Worm (Caenorhabditis elegans) whole organism, L2 larva: Measurements from ENCODE around the gene F38H4.6.

Source experiments
- crh-2 ChIP-seq: sonication (generic microtip); optimal IDR thresholded peaks from 2 replicates; lab custom pipeline; 2017; ENCODE audit warnings: missing biosample characterization, missing genetic modification characterization
- fos-1 ChIP-seq: fragments of 150-350 bp; optimal IDR thresholded peaks from 2 replicates; lab custom pipeline; 2014; ENCODE audit warnings: missing biosample characterization, missing genetic modification characterization
- lin-13 ChIP-seq: fragments of 150-350 bp; optimal IDR thresholded peaks from 2 replicates; lab custom pipeline; 2014; ENCODE audit warnings: missing biosample characterization, missing genetic modification reagents, missing genetic modification characterization
- lsy-2 ChIP-seq, 2 experiments: fragments of 150-350 bp in 1 of 2; sonication (generic microtip) in 1 of 2; optimal IDR thresholded peaks; 2 replicates each; lab custom pipeline; 2014 to 2017; ENCODE audit warnings: missing biosample characterization in 2 of 2, missing genetic modification characterization in 2 of 2
- nhr-77 ChIP-seq: fragments of 150-350 bp; optimal IDR thresholded peaks from 2 replicates; lab custom pipeline; 2014; ENCODE audit warnings: missing biosample characterization, missing genetic modification characterization
- snpc-4 ChIP-seq: fragments of 150-350 bp; optimal IDR thresholded peaks from 2 replicates; lab custom pipeline; 2014; ENCODE audit warnings: missing biosample characterization, missing genetic modification characterization
- unc-62 ChIP-seq: fragments of 150-350 bp; optimal IDR thresholded peaks from 2 replicates; lab custom pipeline; 2014; ENCODE audit warnings: missing biosample characterization, missing genetic modification reagents, missing genetic modification characterization
- ztf-11 ChIP-seq: sonication (generic microtip); optimal IDR thresholded peaks from 2 replicates; lab custom pipeline; 2017; ENCODE audit warnings: missing biosample characterization, missing genetic modification characterization

DNA sequence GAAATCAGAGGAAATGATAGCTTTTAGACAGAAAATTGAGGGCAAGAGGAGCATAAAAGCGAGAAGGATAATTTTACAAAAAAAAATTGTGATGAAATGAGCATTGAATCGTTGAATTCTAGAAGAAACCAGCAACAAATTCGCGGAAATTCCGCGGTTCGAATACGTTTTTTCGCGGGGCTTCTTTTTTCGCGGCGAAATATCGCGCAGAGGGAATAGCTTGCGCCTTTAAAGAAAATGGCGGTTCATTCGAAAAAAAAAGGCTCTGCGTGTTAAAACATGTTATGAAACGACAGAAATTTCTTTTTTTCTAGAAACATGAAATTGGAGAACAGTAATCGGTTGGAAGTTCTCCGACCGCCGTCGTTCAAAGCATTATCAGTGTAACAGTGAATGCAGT, 25.2 kb downstream of the F38H4.6 start:
- TF ChIP-seq unc-62 (GFP tag; lab: Kevin White, UChicago) (no peak), lin-13 (GFP tag; lab: Kevin White, UChicago) (peak; percentile 54), lsy-2 (tag; optimal IDR thresholded peaks at IDR 0.05; lab: Kevin White, UChicago) (peak; percentile 16 to 70), crh-2 (peak; percentile 47), nhr-77 (no peak), fos-1 (tag; lab: Kevin White, UChicago) (peak; percentile 19), snpc-4 (tag; lab: Kevin White, UChicago) (no peak), ztf-11 (no peak)
